Fruit fly (Drosophila melanogaster) Kc167 (cell line): Measurements from ENCODE around the gene CG4598.

ENCODE experiments used
- insv ChIP-seq: fragments of >200 bp; optimal IDR thresholded peaks from 3 replicates; lab custom pipeline; 2018; ENCODE audit warnings: missing external identifiers
- psq ChIP-seq: fragments of >200 bp; optimal IDR thresholded peaks from 2 replicates; lab custom pipeline; 2017; ENCODE audit warnings: missing external identifiers

DNA sequence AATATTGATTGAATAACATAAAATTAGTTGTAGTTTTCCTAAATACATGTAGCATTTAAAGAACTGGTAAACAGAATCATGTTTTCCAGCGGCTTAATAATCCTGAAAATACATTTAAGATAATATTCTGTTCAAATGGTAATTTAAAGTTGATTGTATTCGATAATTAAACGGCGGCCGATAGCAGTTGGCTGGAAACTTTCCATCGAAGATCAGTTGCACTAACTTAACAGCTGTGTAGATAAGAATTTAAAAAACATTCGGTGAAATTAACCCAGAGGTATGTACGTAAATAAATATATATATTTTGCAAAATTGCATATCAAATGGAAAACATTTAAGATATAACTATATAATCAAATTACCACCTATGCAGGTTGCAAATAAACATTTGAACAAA, 1.5 kb downstream of the CG4598 start, which contains the start of gene CG4594:
- TF ChIP-seq insv (no peak), psq (lab: Kevin White, UChicago) (no peak)
